Worm (Caenorhabditis elegans) whole organism, mixed stage, embryonic: ENCODE results near the gene nspb-3.
A peak's percentile ranks its signal among the peaks of the same experiment; 100 is the strongest.

Experiments
- nhr-2 ChIP-seq: fragments of 150-350 bp; optimal IDR thresholded peaks from 2 replicates; lab custom pipeline; 2014; ENCODE audit warnings: missing biosample characterization, missing genetic modification characterization
- snpc-4 ChIP-seq: fragments of 150-350 bp; optimal IDR thresholded peaks from 2 replicates; lab custom pipeline; 2014; ENCODE audit warnings: missing biosample characterization, missing genetic modification characterization
- sptf-1 ChIP-seq: sonication (generic microtip); optimal IDR thresholded peaks from 2 replicates; lab custom pipeline; 2017; ENCODE audit warnings: mild to moderate bottlenecking, missing genetic modification characterization, moderate library complexity, missing compliant biosample characterization
- tbx-8 ChIP-seq: fragments of 200-800 bp; sonication (Bioruptor generic); optimal IDR thresholded peaks from 2 replicates; lab custom pipeline; 2018; ENCODE audit warnings: mild to moderate bottlenecking, missing genetic modification characterization, moderate library complexity, missing compliant biosample characterization

- TF ChIP-seq sptf-1 (tag; lab: Kevin White, UChicago), result peak; percentile 25
- TF ChIP-seq snpc-4, result no peak
- TF ChIP-seq nhr-2 (tag; lab: Kevin White, UChicago), result no peak
- TF ChIP-seq tbx-8 (GFP tag; lab: Kevin White, UChicago), result no peak
Measured at ce11 chrIV:6574343-6574742, 20.4 kb downstream of the nspb-3 start.
